Worm (Caenorhabditis elegans): ENCODE measurements around the gene T08B6.1.

The T08B6.1 gene

DNA sequence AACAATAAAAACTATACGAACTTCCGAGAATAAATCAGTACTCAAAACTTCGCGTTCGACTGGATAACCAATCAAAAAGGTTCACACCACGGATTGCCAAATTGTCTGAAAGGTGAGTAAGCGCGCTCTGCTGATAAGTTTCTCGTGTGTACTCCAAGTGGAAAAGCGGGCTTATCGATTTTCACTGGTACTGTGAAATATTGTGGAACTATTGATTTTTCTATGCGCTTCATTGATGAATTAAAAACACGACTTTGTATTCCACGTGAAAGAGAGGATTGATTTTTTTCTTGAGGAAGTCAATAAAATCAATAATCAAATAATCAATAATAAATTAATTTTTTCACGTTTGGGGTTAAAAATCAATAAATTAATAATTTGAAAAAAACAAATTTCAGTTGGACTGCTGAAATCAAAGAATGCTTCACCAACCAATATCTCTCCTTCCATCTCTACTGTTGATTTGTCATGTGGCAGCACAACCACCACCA lies 18.5 kb upstream of the T08B6.1 start, which contains the start of gene T08B6.4:
TSS of gene T08B6.4 (plus strand) at position 51 of the 491 bp plus-strand sequence.
- TF ChIP-seq ceh-28 (tag; optimal IDR thresholded peaks at IDR 0.05) (peak; percentile 79), lin-39 (tag; optimal IDR thresholded peaks at IDR 0.05) (no peak), mml-1 (tag; optimal IDR thresholded peaks at IDR 0.05) (no peak)

DNA sequence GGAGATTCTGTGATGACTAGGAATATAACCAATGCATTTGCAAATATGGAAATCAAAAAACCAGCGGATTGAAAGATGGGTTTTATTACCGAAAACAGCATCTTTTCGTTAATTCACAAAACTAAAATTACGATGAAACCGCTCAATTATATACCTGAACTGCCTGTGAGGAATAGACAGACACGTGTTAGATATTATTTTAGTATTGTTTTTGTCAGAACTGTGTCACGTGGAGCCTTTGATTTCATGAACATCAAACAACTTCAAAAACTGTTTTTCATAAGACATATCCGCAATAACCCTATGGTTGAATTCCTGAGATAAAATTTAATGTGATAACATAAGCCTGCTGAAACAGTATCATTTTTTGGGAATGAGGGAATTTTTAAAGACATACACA lies 16.8 kb upstream of the T08B6.1 start, which contains the start of gene str-161:
TSS of gene str-161 (minus strand) at position 101 of the 400 bp plus-strand sequence.
- TF ChIP-seq nhr-11 (tag; optimal IDR thresholded peaks at IDR 0.05) (no peak), daf-12 (tag; optimal IDR thresholded peaks at IDR 0.05) (no peak)

DNA sequence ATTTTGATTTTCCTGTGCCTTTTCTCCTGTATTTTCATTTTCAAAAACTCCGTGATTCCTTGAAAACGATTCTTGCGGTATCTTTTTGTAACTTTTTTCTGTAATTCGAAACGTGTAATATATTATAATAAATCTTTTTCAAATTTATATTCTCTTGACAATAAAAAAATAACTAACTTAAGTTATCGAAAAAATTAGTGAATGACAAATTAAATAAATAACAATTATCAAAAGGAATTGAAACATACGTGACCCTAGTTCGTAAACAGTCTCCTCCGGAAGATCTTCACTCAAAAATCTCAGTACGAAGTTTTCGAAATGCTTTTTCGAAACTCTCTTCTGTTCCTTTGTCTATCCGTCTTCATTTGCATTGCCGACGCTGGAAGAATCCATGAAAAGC lies 3.4 kb upstream of the T08B6.1 start, which contains the start of gene T08B6.9:
TSS of gene T08B6.9 (plus strand) at position 301 of the 400 bp plus-strand sequence.
- TF ChIP-seq hmg-11 (tag; optimal IDR thresholded peaks at IDR 0.05) (no peak), pha-4 (tag; optimal IDR thresholded peaks at IDR 0.05) (no peak), skn-1 (tag; optimal IDR thresholded peaks at IDR 0.05) (no peak), nhr-43 (tag; optimal IDR thresholded peaks at IDR 0.05; ENCODE audit: poor library complexity, severe bottlenecking) (no peak), nhr-28 (tag; optimal IDR thresholded peaks at IDR 0.05) (no peak), fkh-2 (tag; optimal IDR thresholded peaks at IDR 0.05) (no peak), jun-1 (tag; optimal IDR thresholded peaks at IDR 0.05) (no peak), unc-39 (tag; optimal IDR thresholded peaks at IDR 0.05) (no peak), ama-1 (optimal IDR thresholded peaks at IDR 0.05) (no peak), elt-3 (tag; optimal IDR thresholded peaks at IDR 0.05) (no peak), eor-1 (tag; optimal IDR thresholded peaks at IDR 0.05) (no peak), ztf-4 (tag; optimal IDR thresholded peaks at IDR 0.05) (no peak), lin-15B (tag; optimal IDR thresholded peaks at IDR 0.05) (no peak), lsy-12 (tag; optimal IDR thresholded peaks at IDR 0.05) (no peak), ceh-9 (tag; optimal IDR thresholded peaks at IDR 0.05) (no peak), fkh-10 (GFP tag; optimal IDR thresholded peaks at IDR 0.05) (no peak), nhr-237 (tag; optimal IDR thresholded peaks at IDR 0.05) (no peak), ceh-28 (tag; optimal IDR thresholded peaks at IDR 0.05) (no peak), mdl-1 (tag; optimal IDR thresholded peaks at IDR 0.05) (no peak)

DNA sequence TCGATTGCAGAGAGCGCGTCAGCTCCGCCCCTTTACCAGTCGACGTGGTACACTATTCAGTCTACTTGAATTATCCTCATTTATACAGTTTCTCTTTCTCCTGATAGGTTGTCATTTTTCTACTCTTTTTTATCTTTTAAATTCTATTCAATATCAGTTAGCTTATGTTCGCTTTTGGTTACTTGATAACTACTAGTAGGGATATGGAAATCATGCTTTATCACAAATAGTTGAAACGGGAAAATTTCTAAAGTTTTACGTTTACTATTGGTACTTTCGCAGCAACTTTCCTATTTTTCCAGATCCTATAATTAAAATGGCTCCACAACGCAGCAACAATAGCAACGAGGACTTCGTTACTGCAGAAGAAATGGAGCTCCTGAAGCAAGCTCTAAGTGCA lies 2.5 kb upstream of the T08B6.1 start, which contains the start of gene sgnh-1:
TSS of gene sgnh-1 (plus strand) at position 301 of the 400 bp plus-strand sequence.
- TF ChIP-seq nhr-28 (tag; optimal IDR thresholded peaks at IDR 0.05): no peak
- no peak for TF ChIP-seq nhr-12 (tag; optimal IDR thresholded peaks at IDR 0.05)
- no peak for TF ChIP-seq ceh-16 (tag; optimal IDR thresholded peaks at IDR 0.05)
- TF ChIP-seq fos-1 (tag; optimal IDR thresholded peaks at IDR 0.05): no peak
- no peak for TF ChIP-seq zag-1 (tag; optimal IDR thresholded peaks at IDR 0.05)

DNA sequence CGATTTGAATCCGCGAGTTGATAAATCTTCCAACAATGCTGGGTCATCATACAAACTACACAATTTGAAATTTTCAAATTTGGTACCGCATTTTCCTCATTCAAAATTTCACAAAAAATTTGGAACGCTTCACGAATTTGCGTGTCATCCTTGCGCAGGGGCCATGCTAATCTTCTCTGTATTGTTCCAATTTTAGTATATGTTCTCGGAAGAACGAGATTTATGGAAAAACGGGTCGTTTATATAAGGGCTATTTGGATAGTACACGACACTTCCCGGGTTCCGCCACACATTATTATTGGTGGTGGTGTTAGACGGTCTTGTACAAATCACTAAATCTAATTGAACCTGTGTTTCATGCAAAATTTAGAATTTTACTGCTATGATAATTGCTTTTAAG lies 1.7 kb downstream of the T08B6.1 start:
- TF ChIP-seq eor-1 (tag; optimal IDR thresholded peaks at IDR 0.05) (no peak), nhr-12 (tag; optimal IDR thresholded peaks at IDR 0.05) (no peak)

DNA sequence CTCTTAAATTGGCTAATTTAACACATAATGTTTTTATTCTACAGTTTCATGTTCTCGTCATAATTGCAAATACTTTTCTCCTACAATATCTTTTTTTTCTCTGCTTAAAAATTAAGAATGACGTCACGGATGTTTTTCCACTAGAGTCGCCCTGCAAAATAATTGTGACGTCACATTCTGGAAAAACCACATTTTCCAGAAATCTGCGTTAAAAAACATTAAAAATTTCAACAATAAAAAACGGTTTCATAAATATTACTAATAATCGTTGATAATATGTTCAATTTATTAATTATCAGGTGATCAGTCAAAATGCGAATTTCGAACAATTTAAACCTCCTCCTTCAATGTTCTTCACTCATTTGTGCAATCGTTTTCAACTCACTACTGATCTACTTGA lies 3.2 kb downstream of the T08B6.1 start, which contains the start of gene str-166:
TSS of gene str-166 (plus strand) at position 301 of the 400 bp plus-strand sequence.
- TF ChIP-seq elt-1 (tag; optimal IDR thresholded peaks at IDR 0.05) (no peak), nhr-237 (tag; optimal IDR thresholded peaks at IDR 0.05) (no peak), ama-1 (optimal IDR thresholded peaks at IDR 0.05) (no peak), nhr-12 (tag; optimal IDR thresholded peaks at IDR 0.05) (no peak), ceh-16 (tag; optimal IDR thresholded peaks at IDR 0.05) (no peak), skn-1 (tag; optimal IDR thresholded peaks at IDR 0.05) (no peak), fkh-2 (tag; optimal IDR thresholded peaks at IDR 0.05) (no peak), sea-2 (GFP tag; optimal IDR thresholded peaks at IDR 0.05) (no peak), nhr-28 (tag; optimal IDR thresholded peaks at IDR 0.05) (no peak), mdl-1 (tag; optimal IDR thresholded peaks at IDR 0.05) (no peak), lsy-12 (tag; optimal IDR thresholded peaks at IDR 0.05) (no peak), elt-3 (tag; optimal IDR thresholded peaks at IDR 0.05) (no peak), nhr-25 (tag; optimal IDR thresholded peaks at IDR 0.05) (no peak), pha-4 (tag; optimal IDR thresholded peaks at IDR 0.05) (no peak), tbx-2 (tag; optimal IDR thresholded peaks at IDR 0.05) (no peak), egl-27 (tag; optimal IDR thresholded peaks at IDR 0.05) (no peak)
